Fruit fly (Drosophila melanogaster): ENCODE measurements around the gene Ir87a.

Ir87a gene

dm6 chr3R:13450338-13450737 lies 30.3 kb downstream of the Ir87a start, which contains the start of gene side-IV:
Gene side-IV, plus strand, starts transcription at chr3R:13450590.
- TF ChIP-seq Sox14 (GFP tag; optimal IDR thresholded peaks at IDR 0.05) (no peak), CG1621 (tag; optimal IDR thresholded peaks at IDR 0.05) (peak; percentile 23), Eip78C (GFP tag) (peak; percentile 26), achi (GFP tag; optimal IDR thresholded peaks at IDR 0.05) (no peak), net (GFP tag; optimal IDR thresholded peaks at IDR 0.05) (no peak), CG15336 (GFP tag; IDR thresholded peaks at IDR 0.05) (no peak), dsx (GFP tag; optimal IDR thresholded peaks at IDR 0.05; ENCODE audit: poor library complexity, severe bottlenecking) (no peak), Eip93F (GFP tag; optimal IDR thresholded peaks at IDR 0.05) (no peak), CG6163 (GFP tag; IDR thresholded peaks at IDR 0.05) (peak; percentile 61; the same call in 2 of the 3 replicates), eg (GFP tag; IDR thresholded peaks at IDR 0.05) (peak; percentile 52; the same call in 1 of the 3 replicates), CG3919 (GFP tag; optimal IDR thresholded peaks at IDR 0.05) (no peak), salr (GFP tag; optimal IDR thresholded peaks at IDR 0.05) (no peak), Lpt (GFP tag; optimal IDR thresholded peaks at IDR 0.05) (no peak), ss (GFP tag; optimal IDR thresholded peaks at IDR 0.05) (peak in 1 of 2 experiments; percentile 4), CG4318 (GFP tag; optimal IDR thresholded peaks at IDR 0.05) (no peak), CG8632 (GFP tag; optimal IDR thresholded peaks at IDR 0.05) (no peak)

dm6 chr3R:13452261-13452660 lies 32.2 kb downstream of the Ir87a start:
- TF ChIP-seq Hr38 (GFP tag; optimal IDR thresholded peaks at IDR 0.05) (no peak), Sox14 (GFP tag; optimal IDR thresholded peaks at IDR 0.05) (no peak), CG8632 (GFP tag; optimal IDR thresholded peaks at IDR 0.05) (no peak), CG15336 (GFP tag; IDR thresholded peaks at IDR 0.05) (no peak), CG6808 (GFP tag; optimal IDR thresholded peaks at IDR 0.05) (no peak), esn (GFP tag; optimal IDR thresholded peaks at IDR 0.05) (no peak), CG1621 (tag; optimal IDR thresholded peaks at IDR 0.05) (no peak), CG10669 (GFP tag; optimal IDR thresholded peaks at IDR 0.05) (no peak), dac (GFP tag; optimal IDR thresholded peaks at IDR 0.05) (no peak), ss (GFP tag; optimal IDR thresholded peaks at IDR 0.05) (no peak), CG3919 (GFP tag; optimal IDR thresholded peaks at IDR 0.05) (no peak), acj6 (GFP tag; optimal IDR thresholded peaks at IDR 0.05) (no peak), CG8319 (GFP tag; optimal IDR thresholded peaks at IDR 0.05) (no peak), Sox102F (GFP tag; optimal IDR thresholded peaks at IDR 0.05) (no peak), Hr4 (GFP tag; optimal IDR thresholded peaks at IDR 0.05) (no peak)

dm6 chr3R:13452851-13453255 lies 32.8 kb downstream of the Ir87a start:
- TF ChIP-seq CG3919 (GFP tag; optimal IDR thresholded peaks at IDR 0.05) = peak; percentile 85
- TF ChIP-seq CG3032 (tag; optimal IDR thresholded peaks at IDR 0.05) = peak; percentile 89
- TF ChIP-seq Hr38 (GFP tag; optimal IDR thresholded peaks at IDR 0.05) = no peak
- peak; percentile 91 for TF ChIP-seq Hr4 (GFP tag; optimal IDR thresholded peaks at IDR 0.05)
- TF ChIP-seq fd85E (GFP tag; optimal IDR thresholded peaks at IDR 0.05) = peak; percentile 31
- TF ChIP-seq eg (GFP tag; IDR thresholded peaks at IDR 0.05) = peak; percentile 67
- TF ChIP-seq topi (GFP tag; optimal IDR thresholded peaks at IDR 0.05) = peak; percentile 87
- peak; percentile 77 for TF ChIP-seq CG8632 (GFP tag; optimal IDR thresholded peaks at IDR 0.05)
- TF ChIP-seq Met (GFP tag; optimal IDR thresholded peaks at IDR 0.05) = peak; percentile 83
- TF ChIP-seq vri (GFP tag; optimal IDR thresholded peaks at IDR 0.05) = peak; percentile 8
- peak; percentile 65 to 70 for TF ChIP-seq ss (GFP tag; optimal IDR thresholded peaks at IDR 0.05)
- peak; percentile 81 for TF ChIP-seq Sox14 (GFP tag; optimal IDR thresholded peaks at IDR 0.05)
- TF ChIP-seq CG34406 (GFP tag; optimal IDR thresholded peaks at IDR 0.05) = peak; percentile 84
- TF ChIP-seq CG11762 (GFP tag; optimal IDR thresholded peaks at IDR 0.05; ENCODE audit: insufficient read depth) = peak; percentile 77
- TF ChIP-seq Blimp-1 (GFP tag; optimal IDR thresholded peaks at IDR 0.05) = peak; percentile 50
- TF ChIP-seq CG6854 (GFP tag; optimal IDR thresholded peaks at IDR 0.05) = no peak
- TF ChIP-seq CG7368 (GFP tag; optimal IDR thresholded peaks at IDR 0.05) = peak; percentile 53
- TF ChIP-seq pdm3 (GFP tag; optimal IDR thresholded peaks at IDR 0.05) = peak; percentile 83
- peak; percentile 73 for TF ChIP-seq CG8319 (GFP tag; optimal IDR thresholded peaks at IDR 0.05)
- TF ChIP-seq lz (GFP tag; optimal IDR thresholded peaks at IDR 0.05) = peak; percentile 80
- peak; percentile 82 for TF ChIP-seq Eip75B (GFP tag; optimal IDR thresholded peaks at IDR 0.05)
- no peak for TF ChIP-seq Eip93F (GFP tag; optimal IDR thresholded peaks at IDR 0.05)
- TF ChIP-seq CG6276 (GFP tag; optimal IDR thresholded peaks at IDR 0.05) = peak; percentile 88
- TF ChIP-seq CG9139 (GFP tag; optimal IDR thresholded peaks at IDR 0.05) = peak; percentile 62
- peak; percentile 48 for TF ChIP-seq Ets21C (GFP tag; optimal IDR thresholded peaks at IDR 0.05)
- TF ChIP-seq CG8119 (GFP tag; IDR thresholded peaks at IDR 0.05) = peak; percentile 82
- TF ChIP-seq Gug (GFP tag; IDR thresholded peaks at IDR 0.05) = peak; percentile 41
- TF ChIP-seq CG10631 (GFP tag; optimal IDR thresholded peaks at IDR 0.05) = peak; percentile 85
- TF ChIP-seq Sox102F (GFP tag; optimal IDR thresholded peaks at IDR 0.05) = peak; percentile 75
- peak; percentile 86 for TF ChIP-seq spab (GFP tag; optimal IDR thresholded peaks at IDR 0.05)
- peak; percentile 83 for TF ChIP-seq fd59A (GFP tag; optimal IDR thresholded peaks at IDR 0.05)
